Worm (Caenorhabditis elegans) whole organism, L4/young adult: ENCODE measurements around the gene lsd-1.

Source experiments
- dao-5 ChIP-seq: sonication (generic microtip); optimal IDR thresholded peaks from 2 replicates; lab custom pipeline; 2016; ENCODE audit warnings: missing genotype, missing genetic modification characterization, moderate library complexity, missing compliant biosample characterization
- him-1 ChIP-seq: sonication (generic microtip); optimal IDR thresholded peaks from 2 replicates; lab custom pipeline; 2016; ENCODE audit warnings: missing genotype, missing genetic modification reagents, missing genetic modification characterization, missing compliant biosample characterization

DNA sequence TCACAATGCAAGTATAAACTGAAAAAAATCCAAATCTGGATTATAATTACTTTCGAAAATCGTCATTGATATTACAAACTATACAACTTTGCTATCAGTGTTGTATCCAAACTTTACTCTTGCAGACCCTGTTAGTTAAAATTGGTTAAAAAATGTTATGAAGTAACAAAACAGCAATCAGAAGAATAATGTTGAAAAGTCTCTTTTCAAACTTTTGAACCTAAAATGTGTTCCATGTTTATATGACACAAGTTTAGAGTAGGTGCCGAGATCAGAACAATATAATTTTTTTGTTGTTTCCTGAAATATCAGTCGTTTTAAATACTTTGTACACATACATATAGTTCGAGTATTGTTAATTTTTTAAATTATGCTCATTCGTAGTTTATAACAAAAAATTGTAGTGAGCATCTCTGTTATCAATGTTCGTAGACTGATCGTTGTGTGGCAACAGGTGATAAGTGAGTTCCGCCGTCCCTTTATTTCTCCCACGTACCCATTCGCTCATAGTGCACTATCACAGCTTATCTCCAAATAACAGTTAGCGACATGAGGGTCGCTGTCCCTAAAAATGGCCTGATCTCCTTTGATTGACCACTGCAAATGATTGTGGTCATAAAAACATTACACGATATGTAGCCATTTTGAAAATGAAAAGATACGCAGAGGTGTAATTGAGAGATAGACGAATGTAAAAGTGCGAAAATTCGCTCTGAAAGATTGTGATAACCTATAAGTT lies 13.6 kb downstream of the lsd-1 start:
- TF ChIP-seq dao-5 (tag; lab: Kevin White, UChicago) (no peak), him-1 (no peak)
